Fruit fly (Drosophila melanogaster) whole organism, embryonic: ENCODE measurements around the gene Cby.

Experiments
- ATbp ChIP-seq: fragments of 200-800 bp; sonication (Bioruptor generic); optimal IDR thresholded peaks from 2 replicates; lab custom pipeline; 2017; ENCODE audit warnings: missing biosample characterization, mild to moderate bottlenecking, missing genetic modification characterization, missing genetic modification reagents
- Ada2b ChIP-seq: fragments of 200-800 bp; sonication (Bioruptor generic); IDR thresholded peaks from 2 replicates; pipeline ENCODE4 v1.3.6; 2022; ENCODE audit warnings: missing biosample characterization, missing genetic modification characterization
- Atf6 ChIP-seq: fragments of 200-800 bp; sonication (Bioruptor generic); IDR thresholded peaks from 2 replicates; pipeline ENCODE4 v1.3.6; 2022; ENCODE audit warnings: missing biosample characterization, missing genetic modification characterization
- CG11560 ChIP-seq: fragments of 200-800 bp; sonication (Bioruptor generic); IDR thresholded peaks from 3 replicates; pipeline ENCODE4 v1.3.6; 2022; ENCODE audit warnings: missing biosample characterization, missing genetic modification characterization
- CG12155 ChIP-seq: fragments of 200-800 bp; sonication (Bioruptor generic); optimal IDR thresholded peaks from 3 replicates; lab custom pipeline; 2016; ENCODE audit warnings: missing biosample characterization, missing genetic modification characterization
- CG12659 ChIP-seq: fragments of 200-800 bp; sonication (Bioruptor generic); optimal IDR thresholded peaks from 3 replicates; lab custom pipeline; 2017; ENCODE audit warnings: mild to moderate bottlenecking, missing biosample characterization, missing genetic modification reagents, missing genetic modification characterization
- CG17186 ChIP-seq: fragments of 200-800 bp; sonication (Bioruptor generic); optimal IDR thresholded peaks from 3 replicates; lab custom pipeline; 2017; ENCODE audit warnings: missing biosample characterization, missing genetic modification reagents, missing genetic modification characterization
- CG3281 ChIP-seq: fragments of 200-800 bp; sonication (Bioruptor generic); optimal IDR thresholded peaks from 3 replicates; lab custom pipeline; 2017; ENCODE audit warnings: missing biosample characterization, mild to moderate bottlenecking, missing genetic modification characterization
- CG4328 ChIP-seq: fragments of 200-800 bp; sonication (Bioruptor generic); optimal IDR thresholded peaks from 3 replicates; lab custom pipeline; 2017; ENCODE audit warnings: missing biosample characterization, missing genetic modification reagents, missing genetic modification characterization
- CG5245 ChIP-seq: fragments of 200-800 bp; sonication (Bioruptor generic); optimal IDR thresholded peaks from 3 replicates; lab custom pipeline; 2016; ENCODE audit warnings: missing biosample characterization, missing genetic modification characterization
- CG8924 ChIP-seq: fragments of 200-800 bp; optimal IDR thresholded peaks from 3 replicates; lab custom pipeline; 2019; ENCODE audit warnings: missing biosample characterization, mild to moderate bottlenecking, missing genetic modification characterization, moderate library complexity
- CG9609 ChIP-seq: fragments of 200-800 bp; sonication (Bioruptor generic); optimal IDR thresholded peaks from 3 replicates; lab custom pipeline; 2016; ENCODE audit warnings: missing biosample characterization, missing genetic modification characterization
- CG9797 ChIP-seq: fragments of 200-800 bp; sonication (Bioruptor generic); optimal IDR thresholded peaks from 3 replicates; lab custom pipeline; 2018; ENCODE audit warnings: missing biosample characterization, mild to moderate bottlenecking, missing genetic modification characterization
- CTCF ChIP-seq: fragments of 200-800 bp; sonication (Bioruptor generic); optimal IDR thresholded peaks from 2 replicates; lab custom pipeline; 2017; ENCODE audit warnings: missing biosample characterization, mild to moderate bottlenecking, missing genetic modification characterization, moderate library complexity
- D ChIP-seq, 2 experiments: fragments of 200-800 bp in 1 of 2; fragments of >200 bp in 1 of 2; sonication (Bioruptor generic) in 1 of 2; optimal IDR thresholded peaks; 2 replicates in 1 of 2; 3 replicates in 1 of 2; lab custom pipeline; 2017; ENCODE audit warnings: mild to moderate bottlenecking in 1 of 2, missing biosample characterization in 1 of 2, missing genetic modification characterization in 1 of 2, missing genetic modification reagents in 1 of 2
- Dp ChIP-seq: fragments of 200-800 bp; sonication (Bioruptor generic); optimal IDR thresholded peaks from 2 replicates; lab custom pipeline; 2018; ENCODE audit warnings: missing biosample characterization, mild to moderate bottlenecking, missing genetic modification characterization, moderate library complexity
- ERR ChIP-seq: fragments of 200-800 bp; sonication (Bioruptor generic); optimal IDR thresholded peaks from 2 replicates; lab custom pipeline; 2016; ENCODE audit warnings: missing biosample characterization, missing genetic modification characterization
- Gsc ChIP-seq: fragments of 200-800 bp; sonication (Bioruptor generic); IDR thresholded peaks from 2 replicates; pipeline ENCODE4 v1.3.6; 2022; ENCODE audit warnings: missing biosample characterization, missing genetic modification characterization
- HLH54F ChIP-seq: fragments of 200-800 bp; sonication (Bioruptor generic); optimal IDR thresholded peaks from 3 replicates; lab custom pipeline; 2016; ENCODE audit warnings: missing biosample characterization, missing genetic modification characterization
- Hr51 ChIP-seq, 2 experiments: fragments of 200-800 bp; sonication (Bioruptor generic); optimal IDR thresholded peaks; 2 replicates in 1 of 2; 3 replicates in 1 of 2; lab custom pipeline; 2016 to 2018; ENCODE audit warnings: missing biosample characterization in 2 of 2, missing genetic modification characterization in 2 of 2, mild to moderate bottlenecking in 1 of 2, moderate library complexity in 1 of 2
- MTF-1 ChIP-seq: fragments of 200-800 bp; sonication (Bioruptor generic); optimal IDR thresholded peaks from 2 replicates; lab custom pipeline; 2018; ENCODE audit warnings: missing biosample characterization, mild to moderate bottlenecking, missing genetic modification characterization, borderline replicate concordance
- Meics ChIP-seq: fragments of 200-800 bp; sonication (Bioruptor generic); optimal IDR thresholded peaks from 2 replicates; lab custom pipeline; 2017; ENCODE audit warnings: missing biosample characterization, mild to moderate bottlenecking, missing genetic modification characterization
- NfI ChIP-seq: fragments of 200-800 bp; sonication (Bioruptor generic); optimal IDR thresholded peaks from 3 replicates; lab custom pipeline; 2018; ENCODE audit warnings: missing biosample characterization, mild to moderate bottlenecking, missing genetic modification characterization, moderate library complexity
- Opbp ChIP-seq: fragments of 200-800 bp; sonication (Bioruptor generic); IDR thresholded peaks from 3 replicates; pipeline ENCODE4 v1.3.6; 2022; ENCODE audit warnings: missing biosample characterization, missing genetic modification characterization; ENCODE audit not compliant: partially characterized antibody
- Sry-β ChIP-seq: fragments of 200-800 bp; sonication (Bioruptor generic); optimal IDR thresholded peaks from 2 replicates; lab custom pipeline; 2018; ENCODE audit warnings: missing biosample characterization, mild to moderate bottlenecking, missing genetic modification characterization, moderate library complexity
- aop ChIP-seq: fragments of 200-800 bp; sonication (Bioruptor generic); IDR thresholded peaks from 2 replicates; pipeline ENCODE4 v1.3.6; 2022; ENCODE audit warnings: missing biosample characterization, missing genetic modification characterization
- crp ChIP-seq, 2 experiments: fragments of 200-800 bp; sonication (Bioruptor generic); optimal IDR thresholded peaks; 2 replicates in 1 of 2; 3 replicates in 1 of 2; lab custom pipeline; 2017; ENCODE audit warnings: missing biosample characterization in 2 of 2, missing genetic modification characterization in 2 of 2, mild to moderate bottlenecking in 1 of 2, moderate library complexity in 1 of 2
- cwo ChIP-seq: fragments of 200-800 bp; sonication (Bioruptor generic); optimal IDR thresholded peaks from 3 replicates; lab custom pipeline; 2017; ENCODE audit warnings: missing biosample characterization, missing genetic modification characterization, mild to moderate bottlenecking, moderate library complexity, missing genetic modification reagents
- dysf ChIP-seq: fragments of 200-800 bp; sonication (Bioruptor generic); IDR thresholded peaks from 3 replicates; pipeline ENCODE4 v1.3.6; 2022; ENCODE audit warnings: missing biosample characterization, missing genetic modification characterization
- emc ChIP-seq: fragments of 200-800 bp; sonication (Bioruptor generic); optimal IDR thresholded peaks from 2 replicates; lab custom pipeline; 2016; ENCODE audit warnings: missing biosample characterization, missing genetic modification characterization
- eve ChIP-seq, 2 experiments: fragments of >200 bp; optimal IDR thresholded peaks; 2 replicates each; lab custom pipeline; 2017; ENCODE audit warnings: missing biosample characterization in 2 of 2, missing genetic modification characterization in 2 of 2
- gfzf ChIP-seq: fragments of 200-800 bp; sonication (Bioruptor generic); optimal IDR thresholded peaks from 2 replicates; lab custom pipeline; 2016; ENCODE audit warnings: missing biosample characterization, mild to moderate bottlenecking, missing genetic modification characterization, moderate library complexity
- hb ChIP-seq: fragments of 200-800 bp; sonication (Bioruptor generic); IDR thresholded peaks from 3 replicates; pipeline ENCODE4 v1.3.6; 2022; ENCODE audit warnings: missing biosample characterization, missing genetic modification characterization; ENCODE audit not compliant: partially characterized antibody
- knrl ChIP-seq: fragments of 200-800 bp; sonication (Bioruptor generic); IDR thresholded peaks from 3 replicates; pipeline ENCODE4 v1.3.6; 2022; ENCODE audit warnings: missing biosample characterization, missing genetic modification characterization; ENCODE audit not compliant: partially characterized antibody
- lmd ChIP-seq: fragments of 200-800 bp; sonication (Bioruptor generic); IDR thresholded peaks from 2 replicates; pipeline ENCODE4 v1.3.6; 2022; ENCODE audit warnings: missing biosample characterization, missing genetic modification characterization
- maf-S ChIP-seq: fragments of 200-800 bp; sonication (Bioruptor generic); optimal IDR thresholded peaks from 2 replicates; lab custom pipeline; 2016; ENCODE audit warnings: missing biosample characterization, missing genetic modification characterization
- mld ChIP-seq: fragments of 200-800 bp; sonication (Bioruptor generic); IDR thresholded peaks from 3 replicates; pipeline ENCODE4 v1.3.6; 2022; ENCODE audit warnings: missing biosample characterization, missing genetic modification characterization; ENCODE audit not compliant: partially characterized antibody
- nerfin-2 ChIP-seq: fragments of 200-800 bp; sonication (Bioruptor generic); IDR thresholded peaks from 2 replicates; pipeline ENCODE4 v1.3.6; 2022; ENCODE audit warnings: missing biosample characterization, missing genetic modification characterization; ENCODE audit not compliant: partially characterized antibody
- odd ChIP-seq: fragments of 200-800 bp; sonication (Bioruptor generic); optimal IDR thresholded peaks from 2 replicates; lab custom pipeline; 2017; ENCODE audit warnings: missing biosample characterization, mild to moderate bottlenecking, missing genetic modification characterization
- peb ChIP-seq: fragments of 200-800 bp; sonication (Bioruptor generic); IDR thresholded peaks from 2 replicates; pipeline ENCODE4 v1.3.6; 2022; ENCODE audit warnings: missing biosample characterization, missing genetic modification characterization
- pzg ChIP-seq: fragments of 200-800 bp; sonication (Bioruptor generic); optimal IDR thresholded peaks from 3 replicates; lab custom pipeline; 2018; ENCODE audit warnings: missing biosample characterization, mild to moderate bottlenecking, missing genetic modification characterization, moderate library complexity
- schlank ChIP-seq: fragments of 200-800 bp; sonication (Bioruptor generic); optimal IDR thresholded peaks from 2 replicates; lab custom pipeline; 2018; ENCODE audit warnings: missing biosample characterization, mild to moderate bottlenecking, missing genetic modification characterization
- scrt ChIP-seq: fragments of 200-800 bp; sonication (Bioruptor generic); optimal IDR thresholded peaks from 2 replicates; lab custom pipeline; 2018; ENCODE audit warnings: missing biosample characterization, mild to moderate bottlenecking, missing genetic modification characterization, moderate library complexity
- sens-2 ChIP-seq: fragments of 200-800 bp; sonication (Bioruptor generic); IDR thresholded peaks from 2 replicates; pipeline ENCODE4 v1.3.6; 2022; ENCODE audit warnings: missing biosample characterization, missing genetic modification characterization
- sim ChIP-seq: fragments of 200-800 bp; sonication (Bioruptor generic); IDR thresholded peaks from 2 replicates; pipeline ENCODE4 v1.3.6; 2022; ENCODE audit warnings: missing biosample characterization, missing genetic modification characterization
- sna ChIP-seq: fragments of 200-800 bp; sonication (Bioruptor generic); IDR thresholded peaks from 2 replicates; pipeline ENCODE4 v1.3.6; 2022; ENCODE audit warnings: missing biosample characterization, missing genetic modification characterization; ENCODE audit not compliant: partially characterized antibody
- sob ChIP-seq: fragments of 200-800 bp; sonication (Bioruptor generic); IDR thresholded peaks from 2 replicates; pipeline ENCODE4 v1.3.6; 2022; ENCODE audit warnings: missing biosample characterization, missing genetic modification characterization
- tgo ChIP-seq: fragments of 200-800 bp; sonication (Bioruptor generic); IDR thresholded peaks from 3 replicates; pipeline ENCODE4 v1.3.6; 2022; ENCODE audit warnings: missing biosample characterization, missing genetic modification characterization
- z ChIP-seq: fragments of 200-800 bp; sonication (Bioruptor generic); IDR thresholded peaks from 3 replicates; pipeline ENCODE4 v1.3.6; 2022; ENCODE audit warnings: missing biosample characterization, missing genetic modification characterization
- zfh2 ChIP-seq: fragments of 200-800 bp; sonication (Bioruptor generic); optimal IDR thresholded peaks from 2 replicates; lab custom pipeline; 2016; ENCODE audit warnings: missing biosample characterization, missing genetic modification characterization

The Cby gene

DNA sequence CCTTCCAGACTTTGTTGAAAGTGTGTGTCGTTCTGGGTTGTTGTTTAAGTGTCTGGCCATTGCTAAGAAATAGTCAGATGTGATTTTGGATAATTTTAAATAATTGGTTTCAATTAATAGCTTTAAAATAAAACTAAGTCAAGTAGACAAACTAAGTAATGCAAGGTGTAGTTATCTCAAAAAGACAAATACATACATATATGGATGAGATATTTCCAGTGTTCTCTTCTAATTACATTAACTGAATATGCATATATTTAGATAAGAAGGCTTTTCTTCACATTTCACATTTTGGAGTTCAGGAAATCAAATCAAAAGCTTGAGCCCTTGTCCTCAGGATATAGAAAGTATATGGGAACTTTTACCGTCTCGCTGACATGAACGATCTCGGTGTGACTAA is 9.8 kb downstream of the Cby start, which contains the start of gene P5CDh2:
Gene P5CDh2, plus strand, starts transcription at position 301 of the 400 bp plus-strand sequence.
- TF ChIP-seq CG9797 (GFP tag; lab: Kevin White, UChicago) (no peak), sens-2 (no peak), z (GFP tag; lab: Robert Waterston, UW) (no peak), CG12659 (GFP tag; lab: Kevin White, UChicago) (no peak), CG17186 (GFP tag; lab: Kevin White, UChicago) (no peak), CG5245 (GFP tag; lab: Kevin White, UChicago) (no peak), D (optimal IDR thresholded peaks at IDR 0.05; lab: Kevin White, UChicago) (no peak), D (GFP tag; optimal IDR thresholded peaks at IDR 0.05; lab: Kevin White, UChicago) (no peak), zfh2 (GFP tag; lab: Kevin White, UChicago) (no peak), Sry-β (no peak), CG8924 (no peak), tgo (GFP tag; lab: Robert Waterston, UW) (no peak), emc (GFP tag; lab: Kevin White, UChicago) (no peak), schlank (tag; lab: Kevin White, UChicago) (no peak), CG11560 (tag; lab: Robert Waterston, UW) (no peak), CG3281 (no peak)

DNA sequence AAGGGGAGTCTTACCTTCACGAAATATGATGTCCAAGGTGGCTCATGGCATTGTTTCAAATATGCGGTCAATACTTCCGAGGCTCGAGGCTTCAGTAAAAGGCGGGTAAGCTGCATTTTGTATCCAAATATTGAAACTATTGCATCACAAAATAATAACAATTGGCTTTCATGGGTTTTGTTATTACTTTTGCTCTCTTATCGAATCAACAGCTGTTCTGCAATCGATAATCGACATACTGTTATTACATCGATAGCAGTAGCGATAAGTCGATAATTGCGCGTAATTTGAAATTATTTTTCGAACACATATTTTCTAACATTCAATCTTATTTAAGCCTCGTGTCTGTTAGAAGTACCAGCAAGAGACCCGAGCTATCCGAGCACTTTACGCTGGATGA is 10.7 kb downstream of the Cby start, which contains the start of gene CG34148:
Gene CG34148, minus strand, starts transcription at position 214 of the 400 bp plus-strand sequence.
- TF ChIP-seq crp (GFP tag; optimal IDR thresholded peaks at IDR 0.05; lab: Kevin White, UChicago) (peak; percentile 45 to 90), HLH54F (GFP tag; lab: Kevin White, UChicago) (no peak), pzg (peak; percentile 32), Atf6 (no peak), sob (GFP tag; lab: Robert Waterston, UW) (no peak), peb (GFP tag; lab: Robert Waterston, UW) (no peak), ATbp (GFP tag; lab: Kevin White, UChicago) (no peak), dysf (no peak), CG4328 (no peak), eve (GFP tag; optimal IDR thresholded peaks at IDR 0.05; lab: Kevin White, UChicago) (no peak), lmd (GFP tag; lab: Robert Waterston, UW) (no peak), Dp (peak; percentile 89), Opbp (GFP tag; lab: Robert Waterston, UW) (peak; percentile 68; the same call in 2 of the 3 replicates), cwo (GFP tag; lab: Kevin White, UChicago) (no peak), ERR (GFP tag; lab: Kevin White, UChicago) (no peak), Hr51 (GFP tag; optimal IDR thresholded peaks at IDR 0.05; lab: Kevin White, UChicago) (no peak), MTF-1 (GFP tag; lab: Kevin White, UChicago) (no peak), Meics (no peak), aop (GFP tag; lab: Robert Waterston, UW) (no peak), sna (GFP tag; lab: Robert Waterston, UW) (peak; percentile 88), CG9609 (GFP tag; lab: Kevin White, UChicago) (no peak), Gsc (GFP tag; lab: Robert Waterston, UW) (no peak), CG12155 (GFP tag; lab: Kevin White, UChicago) (no peak), NfI (no peak), knrl (GFP tag; lab: Robert Waterston, UW) (peak; percentile 50; the same call in 1 of the 3 replicates), sim (GFP tag; lab: Robert Waterston, UW) (no peak), scrt (GFP tag; lab: Kevin White, UChicago) (no peak), odd (GFP tag; lab: Kevin White, UChicago) (no peak), gfzf (GFP tag; lab: Kevin White, UChicago) (no peak), maf-S (GFP tag; lab: Kevin White, UChicago) (no peak), CTCF (GFP tag; lab: Kevin White, UChicago) (no peak), Ada2b (no peak), hb (GFP tag; lab: Robert Waterston, UW) (peak; percentile 63; the same call in 1 of the 3 replicates), nerfin-2 (peak; percentile 80), mld (GFP tag; lab: Robert Waterston, UW) (peak; percentile 67; the same call in 2 of the 3 replicates)
